Fruit fly (Drosophila melanogaster) Kc167 (cell line): ENCODE results near the gene CG18476.

ENCODE experiments used
- Myc ChIP-seq: fragments of >200 bp; optimal IDR thresholded peaks from 2 replicates; lab custom pipeline; 2017; ENCODE audit warnings: missing external identifiers
- Sin3A ChIP-seq: fragments of >200 bp; optimal IDR thresholded peaks from 2 replicates; lab custom pipeline; 2018; ENCODE audit warnings: missing external identifiers
- h ChIP-seq: fragments of >200 bp; optimal IDR thresholded peaks from 3 replicates; lab custom pipeline; 2018; ENCODE audit warnings: missing external identifiers
- insv ChIP-seq: fragments of >200 bp; optimal IDR thresholded peaks from 3 replicates; lab custom pipeline; 2018; ENCODE audit warnings: missing external identifiers
- psq ChIP-seq: fragments of >200 bp; optimal IDR thresholded peaks from 2 replicates; lab custom pipeline; 2017; ENCODE audit warnings: missing external identifiers
- ttk ChIP-seq: sonication (Bioruptor generic); optimal IDR thresholded peaks from 2 replicates; lab custom pipeline; 2017; ENCODE audit warnings: missing external identifiers

Gene CG18476

DNA sequence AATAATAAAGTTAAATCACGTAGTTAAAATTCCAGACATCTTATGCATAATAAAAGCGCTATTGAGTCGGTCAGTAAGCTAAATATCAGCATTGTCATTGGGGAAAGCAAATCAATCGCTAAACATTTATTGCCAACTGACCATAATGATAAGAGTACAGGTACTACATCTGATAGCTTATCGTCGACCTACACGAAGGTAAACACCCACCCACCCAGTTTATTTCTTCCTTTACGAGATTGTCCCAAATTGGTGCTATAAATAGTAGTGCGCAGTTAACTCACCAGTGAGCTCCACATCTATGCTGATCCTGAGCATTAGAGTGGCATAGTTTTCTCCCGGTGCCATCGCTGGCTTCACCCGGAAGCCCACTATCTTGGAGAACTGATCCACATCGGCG, 5.8 kb upstream of the CG18476 start:
- TF ChIP-seq ttk (lab: Kevin White, UChicago) (no peak), h (lab: Kevin White, UChicago) (no peak), Myc (no peak), insv (lab: Kevin White, UChicago) (no peak), psq (lab: Kevin White, UChicago) (no peak), Sin3A (no peak)

DNA sequence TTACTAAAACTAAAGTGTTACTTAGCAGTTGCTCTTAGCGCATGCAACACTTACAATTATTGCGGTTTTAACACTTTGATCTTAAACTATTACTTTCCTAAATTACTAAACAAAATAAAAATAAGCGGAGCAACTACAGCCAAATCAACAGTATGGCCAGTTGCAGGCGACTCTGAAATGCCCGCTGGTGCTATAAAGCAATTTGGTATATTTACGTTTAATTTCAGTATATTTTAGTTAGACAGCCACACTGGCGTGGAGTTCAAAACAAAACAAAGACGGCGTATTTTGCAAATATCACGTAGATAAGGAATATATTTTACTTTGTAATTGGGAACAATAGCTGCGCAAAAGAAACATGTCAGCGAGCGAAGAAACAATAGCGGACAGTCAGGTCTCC, 1.6 kb upstream of the CG18476 start, which contains the start of the genes Taf12 and Ho:
Gene Taf12 (minus strand): TSS at position 178 of the 400 bp plus-strand sequence.
Gene Ho (plus strand): TSS at position 231 of the 400 bp plus-strand sequence.
- TF ChIP-seq h (lab: Kevin White, UChicago) (no peak), psq (lab: Kevin White, UChicago) (no peak), insv (lab: Kevin White, UChicago) (no peak), Sin3A (no peak), Myc (no peak), ttk (lab: Kevin White, UChicago) (no peak)

DNA sequence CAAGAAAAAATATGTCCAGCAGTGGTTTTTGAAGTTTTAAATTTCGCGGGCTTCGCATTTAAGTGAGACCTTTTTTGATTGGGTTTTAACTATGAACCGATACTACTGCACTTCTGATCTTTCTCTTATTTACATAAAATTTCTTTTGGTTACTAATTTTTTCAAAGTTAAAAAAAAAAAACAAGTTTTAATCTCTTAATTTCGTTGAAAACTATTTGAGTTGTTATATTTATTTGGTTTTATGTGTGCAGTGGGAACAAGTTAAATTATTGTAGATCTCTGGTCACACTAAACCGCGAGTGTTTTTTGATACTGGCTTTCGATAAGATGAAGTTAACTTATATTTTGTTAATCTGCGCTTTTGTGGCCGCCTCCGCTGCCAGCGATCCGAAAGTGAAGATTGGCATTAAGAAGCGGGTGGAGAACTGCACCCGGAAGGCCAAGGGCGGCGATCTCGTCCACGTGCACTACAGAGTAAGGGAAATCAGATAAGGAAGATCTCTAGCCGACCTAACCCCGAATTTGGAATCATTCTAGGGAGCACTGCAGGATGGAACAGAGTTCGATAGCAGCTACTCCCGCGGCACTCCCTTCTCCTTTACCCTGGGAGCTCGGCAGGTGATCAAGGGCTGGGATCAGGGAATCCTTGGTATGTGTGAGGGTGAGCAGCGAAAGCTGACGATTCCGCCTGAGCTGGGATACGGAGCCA, 3.8 kb downstream of the CG18476 start, which contains the start of gene CG14715:
Gene CG14715 (plus strand): TSS at position 267 of the 709 bp plus-strand sequence.
- no peak for TF ChIP-seq Myc
- no peak for TF ChIP-seq psq (lab: Kevin White, UChicago)
- TF ChIP-seq Sin3A = no peak
- no peak for TF ChIP-seq h (lab: Kevin White, UChicago)
- TF ChIP-seq ttk (lab: Kevin White, UChicago) = no peak
- TF ChIP-seq insv (lab: Kevin White, UChicago) = no peak

DNA sequence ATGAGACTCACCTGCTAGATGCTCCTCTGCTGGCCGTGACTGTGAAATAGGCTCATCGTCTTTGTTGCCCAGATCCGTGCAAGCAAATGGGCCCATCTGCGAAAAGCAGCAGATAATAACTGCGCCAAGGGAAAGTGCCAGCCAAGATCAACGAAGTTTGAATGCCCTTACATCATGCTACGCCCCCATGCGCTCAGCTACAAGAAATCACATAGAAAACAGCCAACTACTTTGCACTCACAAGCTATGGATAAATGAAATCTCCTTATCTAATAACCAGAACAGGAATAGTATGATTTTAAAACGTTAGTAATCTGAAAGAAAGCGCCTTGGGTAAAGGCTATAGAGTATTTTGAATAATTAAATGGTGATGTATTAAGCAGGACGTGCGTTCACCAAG, 6.1 kb downstream of the CG18476 start:
- no peak for TF ChIP-seq insv (lab: Kevin White, UChicago)
- no peak for TF ChIP-seq psq (lab: Kevin White, UChicago)
- TF ChIP-seq h (lab: Kevin White, UChicago) = no peak
- TF ChIP-seq ttk (lab: Kevin White, UChicago) = no peak
- TF ChIP-seq Myc = no peak

DNA sequence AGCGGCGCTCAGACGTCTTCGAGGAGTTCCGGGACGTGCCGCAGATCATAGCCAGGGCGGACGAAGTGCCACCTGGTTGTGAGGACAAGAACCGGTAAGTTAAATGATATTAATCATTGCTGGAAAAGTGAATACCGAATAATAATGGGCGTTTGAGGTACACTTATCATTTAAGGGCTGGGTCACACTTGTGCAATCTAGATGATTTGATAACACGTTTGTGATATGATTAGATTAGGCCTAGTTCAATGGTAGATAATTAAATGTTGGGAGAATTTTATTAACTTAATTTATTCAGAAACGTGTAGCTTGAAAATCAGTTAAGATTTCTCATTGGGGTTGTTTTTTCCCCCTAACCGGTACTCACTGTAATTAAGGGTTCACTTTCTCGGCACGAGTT, 7.0 kb downstream of the CG18476 start:
- TF ChIP-seq Sin3A = no peak
- no peak for TF ChIP-seq ttk (lab: Kevin White, UChicago)
- TF ChIP-seq insv (lab: Kevin White, UChicago) = no peak
- no peak for TF ChIP-seq h (lab: Kevin White, UChicago)
- no peak for TF ChIP-seq psq (lab: Kevin White, UChicago)
- TF ChIP-seq Myc = no peak

DNA sequence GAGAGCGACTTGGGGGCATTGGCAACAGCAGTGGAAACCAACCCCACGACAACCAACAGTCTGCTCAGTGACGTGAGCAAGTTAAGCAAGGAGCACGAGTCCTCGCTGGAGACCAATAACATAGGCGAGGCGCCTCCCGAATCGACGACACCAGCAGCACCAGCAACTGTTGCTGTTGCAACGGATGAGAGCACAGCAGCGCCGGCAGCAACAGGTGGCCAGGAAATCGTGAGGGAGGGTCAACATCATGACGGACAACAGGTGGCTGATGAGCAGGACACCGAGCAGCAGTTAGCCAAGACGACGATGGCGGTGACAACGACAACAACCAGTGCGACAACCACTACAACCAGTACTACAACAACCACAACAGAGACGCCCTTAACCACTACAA, 8.0 kb downstream of the CG18476 start:
- TF ChIP-seq ttk (lab: Kevin White, UChicago) = no peak
- no peak for TF ChIP-seq insv (lab: Kevin White, UChicago)
- no peak for TF ChIP-seq Sin3A
- TF ChIP-seq h (lab: Kevin White, UChicago) = no peak
- no peak for TF ChIP-seq psq (lab: Kevin White, UChicago)
- no peak for TF ChIP-seq Myc

DNA sequence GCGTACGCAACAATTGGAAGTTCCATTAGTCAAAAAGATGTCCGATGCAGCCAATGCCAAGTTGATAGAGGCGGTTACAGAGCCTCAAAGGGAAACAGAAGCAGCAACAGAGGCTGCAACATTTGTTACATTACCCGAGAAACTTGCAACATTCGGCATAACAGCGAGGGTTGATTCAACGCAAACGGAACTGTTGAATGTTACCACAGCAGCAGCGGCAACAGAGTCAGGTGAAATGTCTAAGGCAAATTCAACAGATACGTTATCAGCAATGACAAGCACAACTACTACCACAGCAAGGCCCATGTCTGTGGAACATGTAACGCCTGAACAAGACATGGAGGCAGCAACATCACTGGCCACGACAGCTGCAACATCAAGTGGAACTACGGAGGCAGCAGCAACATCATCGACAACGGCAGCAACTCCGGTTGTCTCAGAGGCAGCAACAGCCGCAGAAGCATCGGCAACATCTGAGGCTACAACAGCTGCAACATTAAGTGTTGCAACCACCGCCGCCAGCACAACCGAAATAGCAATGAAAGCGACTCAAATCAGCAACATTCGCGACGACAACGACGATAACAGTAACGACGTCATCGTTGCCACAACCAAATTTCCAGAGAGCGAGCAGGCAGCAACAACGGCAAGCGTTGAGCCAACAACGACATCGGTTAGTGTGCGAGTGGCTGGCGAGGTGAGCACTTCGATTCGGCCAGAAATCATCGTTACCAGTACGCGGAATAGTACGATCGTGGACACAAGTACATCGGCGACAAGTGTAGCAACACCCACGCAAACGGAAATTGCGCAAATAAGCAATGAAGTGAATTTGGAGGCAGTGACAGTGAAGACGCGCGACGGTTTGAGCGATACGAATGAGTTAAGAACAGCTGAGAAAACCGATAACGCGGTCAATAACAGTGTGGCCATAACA, 8.6 kb downstream of the CG18476 start:
- TF ChIP-seq ttk (lab: Kevin White, UChicago) (no peak), psq (lab: Kevin White, UChicago) (no peak), h (lab: Kevin White, UChicago) (no peak), Myc (no peak), Sin3A (no peak), insv (lab: Kevin White, UChicago) (no peak)

DNA sequence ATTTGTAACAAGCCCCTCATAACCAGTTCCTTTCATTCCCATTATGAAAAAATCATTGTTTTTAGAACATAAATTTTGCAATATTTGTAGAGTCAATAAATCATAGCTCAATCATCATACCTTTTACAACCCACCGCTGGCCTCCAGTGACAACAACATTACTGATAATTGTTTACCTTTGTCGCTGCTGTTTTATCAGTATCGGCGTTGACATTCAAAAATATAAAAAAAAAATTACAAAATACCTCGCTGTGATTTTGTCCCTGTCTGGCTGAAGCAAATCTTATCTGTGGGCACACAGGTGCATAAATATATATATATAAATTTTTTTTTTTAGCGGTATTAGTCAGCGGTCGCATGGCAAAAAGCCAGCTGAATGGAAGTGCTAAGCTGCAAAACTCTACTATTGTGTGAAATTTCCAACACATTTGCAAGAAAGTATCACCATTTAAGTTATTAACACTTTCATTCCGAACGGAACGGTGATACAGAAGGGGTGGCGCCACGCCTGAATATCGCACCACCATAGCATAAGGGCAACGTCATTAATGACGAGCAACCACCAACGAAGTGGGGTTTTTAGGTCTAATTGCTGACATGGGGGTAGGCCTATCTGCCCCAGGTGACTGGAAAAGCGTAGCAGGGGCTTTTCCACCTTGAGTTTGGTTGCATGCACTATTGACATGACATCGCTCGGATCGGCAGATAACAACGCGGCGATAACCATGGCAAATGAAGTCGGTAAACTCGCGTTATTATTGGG, 11.8 kb downstream of the CG18476 start:
- TF ChIP-seq insv (lab: Kevin White, UChicago) (no peak), h (lab: Kevin White, UChicago) (no peak), ttk (lab: Kevin White, UChicago) (no peak), Myc (no peak), psq (lab: Kevin White, UChicago) (no peak), Sin3A (no peak)

DNA sequence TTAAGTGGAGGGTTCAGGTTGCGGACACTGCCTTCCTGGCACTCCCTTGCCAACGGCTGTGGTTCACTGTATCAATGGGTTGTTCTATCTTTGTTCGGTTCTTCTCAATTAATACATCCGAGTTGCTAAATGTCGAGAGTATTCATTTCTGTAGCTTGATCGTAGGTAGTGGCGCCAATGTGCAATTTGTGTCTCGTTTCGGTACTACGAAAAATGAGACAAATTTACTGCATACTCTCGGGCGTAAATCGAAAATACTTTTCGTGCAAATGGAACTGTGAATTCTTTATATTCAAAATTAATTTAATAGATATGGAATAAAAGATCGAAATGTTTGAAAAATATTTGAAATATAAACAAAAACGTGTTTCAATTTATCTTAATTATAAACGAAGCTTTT, 12.4 kb downstream of the CG18476 start:
- no peak for TF ChIP-seq h (lab: Kevin White, UChicago)
- no peak for TF ChIP-seq Sin3A
- no peak for TF ChIP-seq ttk (lab: Kevin White, UChicago)
- TF ChIP-seq insv (lab: Kevin White, UChicago) = no peak
- TF ChIP-seq psq (lab: Kevin White, UChicago) = no peak
- TF ChIP-seq Myc = no peak

DNA sequence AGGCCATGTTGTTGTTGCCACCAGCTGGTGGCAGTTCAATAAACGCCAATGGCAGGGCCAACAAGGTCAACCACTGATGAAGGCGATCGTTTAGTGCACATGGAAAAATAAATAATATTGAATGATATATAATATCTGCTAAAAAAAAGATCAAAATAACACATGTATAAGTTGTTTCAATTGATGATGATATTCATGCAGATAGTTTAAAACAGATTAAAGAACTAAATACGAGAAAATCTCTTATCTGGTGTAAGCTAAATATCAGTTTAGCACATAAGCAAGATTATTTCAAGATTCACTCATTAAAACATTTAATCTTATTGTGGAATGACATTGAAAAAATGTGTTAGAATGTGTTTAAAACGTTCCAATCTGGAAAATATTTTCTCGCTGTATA, 14.5 kb downstream of the CG18476 start:
- TF ChIP-seq h (lab: Kevin White, UChicago) (no peak), ttk (lab: Kevin White, UChicago) (no peak), Myc (no peak), psq (lab: Kevin White, UChicago) (no peak), insv (lab: Kevin White, UChicago) (no peak), Sin3A (no peak)

DNA sequence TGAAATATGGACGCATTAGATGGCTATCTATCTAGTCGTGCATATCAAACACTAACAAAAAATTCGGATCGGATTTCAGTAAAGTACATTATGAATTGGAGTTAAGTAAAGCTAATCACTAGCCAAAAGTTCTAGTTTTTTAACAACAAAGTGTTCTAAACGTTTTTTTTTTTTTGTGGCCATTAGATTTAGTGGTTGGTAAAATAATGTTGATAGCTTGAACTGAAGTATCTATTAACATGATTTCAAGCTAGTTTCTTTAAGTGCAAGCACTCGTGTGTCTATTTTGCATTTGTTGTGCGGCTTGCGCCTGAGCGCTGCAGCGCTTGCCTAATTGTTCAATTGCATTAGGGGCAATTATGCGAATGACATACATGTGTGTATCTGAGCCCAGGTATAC, 15.3 kb downstream of the CG18476 start:
- TF ChIP-seq insv (lab: Kevin White, UChicago) (no peak), h (lab: Kevin White, UChicago) (no peak), Myc (no peak)
